Fruit fly (Drosophila melanogaster) whole organism, embryonic: ENCODE results near the gene CG4278.
A peak's percentile ranks its signal among the peaks of the same experiment; 100 is the strongest.

Experiments
- Abd-B ChIP-seq: fragments of 200-800 bp; sonication (Bioruptor generic); optimal IDR thresholded peaks from 2 replicates; lab custom pipeline; 2018; ENCODE audit warnings: missing biosample characterization, mild to moderate bottlenecking, missing genetic modification characterization, moderate library complexity
- CG10147 ChIP-seq: fragments of 200-800 bp; sonication (Bioruptor generic); optimal IDR thresholded peaks from 2 replicates; lab custom pipeline; 2019; ENCODE audit warnings: missing biosample characterization, mild to moderate bottlenecking, missing genetic modification characterization, moderate library complexity
- CG10209 ChIP-seq: fragments of 200-800 bp; sonication (Bioruptor generic); optimal IDR thresholded peaks from 3 replicates; lab custom pipeline; 2017; ENCODE audit warnings: missing biosample characterization, mild to moderate bottlenecking, missing genetic modification characterization, missing genetic modification reagents
- CG10654 ChIP-seq: fragments of 200-800 bp; sonication (Bioruptor generic); optimal IDR thresholded peaks from 2 replicates; lab custom pipeline; 2016; ENCODE audit warnings: missing biosample characterization, missing genetic modification characterization
- CG10979 ChIP-seq: fragments of 200-800 bp; sonication (Bioruptor generic); optimal IDR thresholded peaks from 2 replicates; lab custom pipeline; 2018; ENCODE audit warnings: missing biosample characterization, mild to moderate bottlenecking, missing genetic modification characterization, moderate library complexity
- CG11093 ChIP-seq: fragments of 200-800 bp; sonication (Bioruptor generic); IDR thresholded peaks from 3 replicates; pipeline ENCODE4 v1.3.6; 2022; ENCODE audit warnings: missing biosample characterization, missing genetic modification characterization
- CG14050 ChIP-seq: fragments of 200-800 bp; sonication (Bioruptor generic); IDR thresholded peaks from 3 replicates; pipeline ENCODE4 v1.3.6; 2022; ENCODE audit warnings: missing biosample characterization, missing genetic modification characterization
- CG14667 ChIP-seq: fragments of 200-800 bp; sonication (Bioruptor generic); IDR thresholded peaks from 2 replicates; pipeline ENCODE4 v1.3.6; 2022; ENCODE audit warnings: missing biosample characterization, missing genetic modification characterization
- CG15479 ChIP-seq: fragments of 200-800 bp; sonication (Bioruptor generic); optimal IDR thresholded peaks from 3 replicates; lab custom pipeline; 2019; ENCODE audit warnings: missing biosample characterization, mild to moderate bottlenecking, missing genetic modification characterization, moderate library complexity
- CG16813 ChIP-seq: fragments of 200-800 bp; sonication (Bioruptor generic); IDR thresholded peaks from 3 replicates; pipeline ENCODE4 v1.3.6; 2022; ENCODE audit warnings: missing biosample characterization, missing genetic modification characterization; ENCODE audit not compliant: partially characterized antibody
- CG17328 ChIP-seq: fragments of 200-800 bp; sonication (Bioruptor generic); IDR thresholded peaks from 2 replicates; pipeline ENCODE4 v1.3.6; 2022; ENCODE audit warnings: missing biosample characterization, missing genetic modification characterization
- CG2116 ChIP-seq: fragments of 200-800 bp; sonication (Bioruptor generic); optimal IDR thresholded peaks from 3 replicates; lab custom pipeline; 2018; ENCODE audit warnings: missing biosample characterization, mild to moderate bottlenecking, missing genetic modification characterization
- CG3065 ChIP-seq: fragments of 200-800 bp; sonication (Bioruptor generic); optimal IDR thresholded peaks from 2 replicates; lab custom pipeline; 2016; ENCODE audit warnings: missing biosample characterization, missing genetic modification characterization
- CG6683 ChIP-seq: fragments of 200-800 bp; sonication (Bioruptor generic); optimal IDR thresholded peaks from 2 replicates; lab custom pipeline; 2017; ENCODE audit warnings: missing biosample characterization, mild to moderate bottlenecking, missing genetic modification characterization, missing genetic modification reagents
- CG7556 ChIP-seq: fragments of 200-800 bp; sonication (Bioruptor generic); optimal IDR thresholded peaks from 2 replicates; lab custom pipeline; 2017; ENCODE audit warnings: missing biosample characterization, mild to moderate bottlenecking, missing genetic modification characterization
- CkIIα-i1 ChIP-seq: fragments of 200-800 bp; sonication (Bioruptor generic); IDR thresholded peaks from 2 replicates; pipeline ENCODE4 v1.3.6; 2022; ENCODE audit warnings: missing biosample characterization, missing genetic modification characterization
- CoRest ChIP-seq: fragments of 200-800 bp; sonication (Bioruptor generic); optimal IDR thresholded peaks from 3 replicates; lab custom pipeline; 2018; ENCODE audit warnings: missing biosample characterization, mild to moderate bottlenecking, missing genetic modification characterization, moderate library complexity
- Dad ChIP-seq: fragments of 200-800 bp; sonication (Bioruptor generic); optimal IDR thresholded peaks from 3 replicates; lab custom pipeline; 2016; ENCODE audit warnings: missing biosample characterization, missing genetic modification characterization
- Dfd ChIP-seq, 2 experiments: fragments of >200 bp; optimal IDR thresholded peaks; 2 replicates each; lab custom pipeline; 2017; ENCODE audit warnings: missing biosample characterization in 2 of 2, missing genetic modification characterization in 2 of 2
- Doc2 ChIP-seq: fragments of 200-800 bp; sonication (Bioruptor generic); IDR thresholded peaks from 2 replicates; pipeline ENCODE4 v1.3.6; 2022; ENCODE audit warnings: missing biosample characterization, missing genetic modification characterization
- Doc3 ChIP-seq: fragments of 200-800 bp; sonication (Bioruptor generic); IDR thresholded peaks from 3 replicates; pipeline ENCODE4 v1.3.6; 2022; ENCODE audit warnings: missing biosample characterization, missing genetic modification characterization; ENCODE audit not compliant: partially characterized antibody
- Ets97D ChIP-seq: fragments of 200-800 bp; sonication (Bioruptor generic); optimal IDR thresholded peaks from 3 replicates; lab custom pipeline; 2016; ENCODE audit warnings: missing biosample characterization, missing genetic modification characterization
- Fer2 ChIP-seq: fragments of 200-800 bp; sonication (Bioruptor generic); optimal IDR thresholded peaks from 2 replicates; lab custom pipeline; 2018; ENCODE audit warnings: missing biosample characterization, mild to moderate bottlenecking, missing genetic modification characterization, moderate library complexity
- Fer3 ChIP-seq: fragments of 200-800 bp; sonication (Bioruptor generic); optimal IDR thresholded peaks from 2 replicates; lab custom pipeline; 2018; ENCODE audit warnings: missing biosample characterization, mild to moderate bottlenecking, missing genetic modification characterization, moderate library complexity
- HLH3B ChIP-seq: fragments of 200-800 bp; sonication (Bioruptor generic); IDR thresholded peaks from 2 replicates; pipeline ENCODE4 v1.3.6; 2022; ENCODE audit warnings: missing biosample characterization, missing genetic modification characterization
- Hand ChIP-seq: fragments of 200-800 bp; sonication (Bioruptor generic); optimal IDR thresholded peaks from 2 replicates; lab custom pipeline; 2017; ENCODE audit warnings: mild to moderate bottlenecking, missing biosample characterization, missing genetic modification reagents, missing genetic modification characterization
- Hey ChIP-seq: fragments of 200-800 bp; sonication (Bioruptor generic); optimal IDR thresholded peaks from 3 replicates; lab custom pipeline; 2018; ENCODE audit warnings: missing biosample characterization, mild to moderate bottlenecking, missing genetic modification characterization
- Mad ChIP-seq: fragments of 200-800 bp; sonication (Bioruptor generic); optimal IDR thresholded peaks from 2 replicates; lab custom pipeline; 2016; ENCODE audit warnings: missing biosample characterization, missing genetic modification characterization
- Max ChIP-seq: fragments of 200-800 bp; sonication (Bioruptor generic); optimal IDR thresholded peaks from 2 replicates; lab custom pipeline; 2016; ENCODE audit warnings: missing biosample characterization, mild to moderate bottlenecking, missing genetic modification characterization
- Scr ChIP-seq: fragments of 200-800 bp; sonication (Bioruptor generic); IDR thresholded peaks from 2 replicates; pipeline ENCODE4 v1.3.6; 2022; ENCODE audit warnings: missing biosample characterization, missing genetic modification characterization; ENCODE audit not compliant: partially characterized antibody
- Sin3A ChIP-seq: fragments of >200 bp; optimal IDR thresholded peaks from 2 replicates; lab custom pipeline; 2018
- Sox102F ChIP-seq: fragments of 200-800 bp; sonication (Bioruptor generic); optimal IDR thresholded peaks from 2 replicates; lab custom pipeline; 2018; ENCODE audit warnings: missing biosample characterization, mild to moderate bottlenecking, missing genetic modification characterization, moderate library complexity
- Xbp1 ChIP-seq: fragments of 200-800 bp; sonication (Bioruptor generic); optimal IDR thresholded peaks from 3 replicates; lab custom pipeline; 2016; ENCODE audit warnings: missing biosample characterization, mild to moderate bottlenecking, missing genetic modification characterization
- ap ChIP-seq: fragments of 200-800 bp; sonication (Bioruptor generic); IDR thresholded peaks from 2 replicates; pipeline ENCODE4 v1.3.6; 2022; ENCODE audit warnings: missing biosample characterization, missing genetic modification characterization
- chif ChIP-seq, 2 experiments: fragments of 200-800 bp; sonication (Bioruptor generic); optimal IDR thresholded peaks; 3 replicates each; lab custom pipeline; 2016; ENCODE audit warnings: missing biosample characterization in 2 of 2, missing genetic modification characterization in 2 of 2
- dati ChIP-seq: fragments of 200-800 bp; sonication (Bioruptor generic); IDR thresholded peaks from 2 replicates; pipeline ENCODE4 v1.3.6; 2022; ENCODE audit warnings: missing biosample characterization, missing genetic modification characterization
- dimm ChIP-seq: fragments of 200-800 bp; sonication (Bioruptor generic); IDR thresholded peaks from 2 replicates; pipeline ENCODE4 v1.3.6; 2022; ENCODE audit warnings: missing biosample characterization, missing genetic modification characterization
- dm ChIP-seq: fragments of 200-800 bp; sonication (Bioruptor generic); optimal IDR thresholded peaks from 3 replicates; lab custom pipeline; 2016; ENCODE audit warnings: missing biosample characterization, missing genetic modification characterization
- fru ChIP-seq: fragments of >200 bp; optimal IDR thresholded peaks from 2 replicates; lab custom pipeline; 2017
- gt ChIP-seq: fragments of 200-800 bp; sonication (Bioruptor generic); IDR thresholded peaks from 2 replicates; pipeline ENCODE4 v1.3.6; 2022; ENCODE audit warnings: missing biosample characterization, missing genetic modification characterization
- hb ChIP-seq: fragments of 200-800 bp; sonication (Bioruptor generic); IDR thresholded peaks from 3 replicates; pipeline ENCODE4 v1.3.6; 2022; ENCODE audit warnings: missing biosample characterization, missing genetic modification characterization; ENCODE audit not compliant: partially characterized antibody
- ken ChIP-seq: fragments of 200-800 bp; sonication (Bioruptor generic); IDR thresholded peaks from 3 replicates; pipeline ENCODE4 v1.3.6; 2022; ENCODE audit warnings: missing biosample characterization, missing genetic modification characterization
- mam ChIP-seq: fragments of 200-800 bp; sonication (Bioruptor generic); optimal IDR thresholded peaks from 3 replicates; lab custom pipeline; 2016; ENCODE audit warnings: missing biosample characterization, missing genetic modification characterization
- pb ChIP-seq: fragments of 200-800 bp; sonication (Bioruptor generic); optimal IDR thresholded peaks from 3 replicates; lab custom pipeline; 2016; ENCODE audit warnings: missing biosample characterization, missing genetic modification characterization
- pzg ChIP-seq: fragments of 200-800 bp; sonication (Bioruptor generic); optimal IDR thresholded peaks from 3 replicates; lab custom pipeline; 2018; ENCODE audit warnings: missing biosample characterization, mild to moderate bottlenecking, missing genetic modification characterization, moderate library complexity
- ro ChIP-seq: fragments of 200-800 bp; sonication (Bioruptor generic); IDR thresholded peaks from 2 replicates; pipeline ENCODE4 v1.3.6; 2022; ENCODE audit warnings: missing biosample characterization, missing genetic modification characterization
- sens ChIP-seq: fragments of 200-800 bp; sonication (Bioruptor generic); peaks from one replicate; lab custom pipeline; 2016; ENCODE audit warnings: missing biosample characterization, missing genetic modification characterization
- sens-2 ChIP-seq: fragments of 200-800 bp; sonication (Bioruptor generic); IDR thresholded peaks from 2 replicates; pipeline ENCODE4 v1.3.6; 2022; ENCODE audit warnings: missing biosample characterization, missing genetic modification characterization
- sna ChIP-seq: fragments of 200-800 bp; sonication (Bioruptor generic); IDR thresholded peaks from 2 replicates; pipeline ENCODE4 v1.3.6; 2022; ENCODE audit warnings: missing biosample characterization, missing genetic modification characterization; ENCODE audit not compliant: partially characterized antibody
- tx ChIP-seq: fragments of 200-800 bp; sonication (Bioruptor generic); optimal IDR thresholded peaks from 2 replicates; lab custom pipeline; 2016; ENCODE audit warnings: missing biosample characterization, missing genetic modification characterization
- vnd ChIP-seq: fragments of 200-800 bp; sonication (Bioruptor generic); IDR thresholded peaks from 3 replicates; pipeline ENCODE4 v1.3.6; 2022; ENCODE audit warnings: missing biosample characterization, missing genetic modification characterization; ENCODE audit not compliant: partially characterized antibody
- wdn ChIP-seq: fragments of 200-800 bp; sonication (Bioruptor generic); IDR thresholded peaks from 2 replicates; pipeline ENCODE4 v1.3.6; 2022; ENCODE audit warnings: missing biosample characterization, missing genetic modification characterization
- wor ChIP-seq: fragments of 200-800 bp; sonication (Bioruptor generic); IDR thresholded peaks from 2 replicates; pipeline ENCODE4 v1.3.6; 2022; ENCODE audit warnings: missing biosample characterization, missing genetic modification characterization

The CG4278 gene

DNA sequence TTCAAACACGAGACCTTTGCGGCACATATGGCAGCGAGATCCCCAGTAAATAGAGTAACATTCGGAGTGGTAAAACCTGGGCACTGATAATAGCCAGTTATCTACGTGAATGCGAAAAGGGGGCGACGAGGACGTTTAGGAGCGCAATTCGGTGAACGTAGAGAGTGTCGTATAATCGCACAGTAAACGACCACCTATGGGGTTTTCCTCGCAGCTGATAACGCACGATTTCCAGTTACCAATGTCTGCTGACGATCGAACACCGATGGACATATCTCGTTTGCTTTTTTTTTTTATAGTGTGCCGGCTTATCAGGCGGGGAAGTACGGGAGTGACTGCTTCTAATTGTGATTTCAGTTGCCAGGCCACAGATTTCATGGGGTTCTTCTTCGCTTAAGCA lies 7.1 kb upstream of the CG4278 start:
- TF ChIP-seq Hand, result no peak
- TF ChIP-seq Dfd (GFP tag; optimal IDR thresholded peaks at IDR 0.05; lab: Kevin White, UChicago), result no peak
- no peak for TF ChIP-seq CG10147 (GFP tag; lab: Kevin White, UChicago)
- no peak for TF ChIP-seq Ets97D (GFP tag; lab: Kevin White, UChicago)
- no peak for TF ChIP-seq Dad
- TF ChIP-seq CkIIα-i1 (GFP tag; lab: Robert Waterston, UW), result no peak
- TF ChIP-seq CG10209, result no peak
- no peak for TF ChIP-seq gt (GFP tag; lab: Robert Waterston, UW)
- TF ChIP-seq dm (GFP tag; lab: Kevin White, UChicago), result no peak
- TF ChIP-seq chif (GFP tag; optimal IDR thresholded peaks at IDR 0.05; lab: Kevin White, UChicago), result no peak
- TF ChIP-seq ken (GFP tag; lab: Robert Waterston, UW), result no peak
- TF ChIP-seq sna (GFP tag; lab: Robert Waterston, UW), result no peak
- no peak for TF ChIP-seq dati (GFP tag; lab: Robert Waterston, UW)
- no peak for TF ChIP-seq fru (lab: Kevin White, UChicago)
- TF ChIP-seq sens-2 (GFP tag; lab: Robert Waterston, UW), result no peak
- no peak for TF ChIP-seq Xbp1 (GFP tag; lab: Kevin White, UChicago)
- TF ChIP-seq CG7556 (GFP tag; lab: Kevin White, UChicago), result no peak
- no peak for TF ChIP-seq pzg (GFP tag; lab: Kevin White, UChicago)
- TF ChIP-seq Abd-B (GFP tag; lab: Kevin White, UChicago), result no peak
- TF ChIP-seq CG3065 (GFP tag; lab: Kevin White, UChicago), result no peak
- no peak for TF ChIP-seq sens
- TF ChIP-seq tx (GFP tag; lab: Kevin White, UChicago), result no peak
- TF ChIP-seq CoRest (tag; lab: Kevin White, UChicago), result no peak
- no peak for TF ChIP-seq CG6683
- no peak for TF ChIP-seq wdn
- TF ChIP-seq Sin3A (lab: Kevin White, UChicago), result no peak
- TF ChIP-seq CG14667 (GFP tag; lab: Robert Waterston, UW), result no peak
- no peak for TF ChIP-seq ro (GFP tag; lab: Robert Waterston, UW)
- no peak for TF ChIP-seq HLH3B
- TF ChIP-seq pb (GFP tag; lab: Kevin White, UChicago), result no peak
- TF ChIP-seq CG10979 (tag; lab: Kevin White, UChicago), result no peak
- no peak for TF ChIP-seq CG17328 (GFP tag; lab: Robert Waterston, UW)
- no peak for TF ChIP-seq hb
- no peak for TF ChIP-seq wor (GFP tag; lab: Robert Waterston, UW)
- no peak for TF ChIP-seq Scr (GFP tag; lab: Robert Waterston, UW)
- TF ChIP-seq Doc3 (GFP tag; lab: Robert Waterston, UW), result no peak
- TF ChIP-seq Fer2 (tag; lab: Kevin White, UChicago), result no peak
- no peak for TF ChIP-seq Max (GFP tag; lab: Kevin White, UChicago)
- TF ChIP-seq Fer3 (tag; lab: Kevin White, UChicago), result no peak
- TF ChIP-seq CG14050 (GFP tag; lab: Robert Waterston, UW), result no peak
- peak; percentile 22 for TF ChIP-seq Hey (tag; lab: Kevin White, UChicago)
- no peak for TF ChIP-seq CG10654
- no peak for TF ChIP-seq CG2116 (GFP tag; lab: Kevin White, UChicago)
- TF ChIP-seq Mad (GFP tag; lab: Kevin White, UChicago), result no peak
- no peak for TF ChIP-seq CG16813 (GFP tag; lab: Robert Waterston, UW)
- TF ChIP-seq Doc2, result no peak
- no peak for TF ChIP-seq Sox102F (GFP tag; lab: Kevin White, UChicago)
- no peak for TF ChIP-seq mam
- no peak for TF ChIP-seq vnd (GFP tag; lab: Robert Waterston, UW)
- peak; percentile 77 for TF ChIP-seq CG15479 (GFP tag; lab: Kevin White, UChicago)
- TF ChIP-seq dimm, result no peak
- TF ChIP-seq ap (GFP tag; lab: Robert Waterston, UW), result no peak
- no peak for TF ChIP-seq CG11093 (GFP tag; lab: Robert Waterston, UW)
